Worm (Caenorhabditis elegans): Measurements from ENCODE around the gene srv-28.

Gene srv-28

ce11 chrIV:6217503-6217902 lies 45.6 kb downstream of the srv-28 start:
- TF ChIP-seq unc-62 (GFP tag; optimal IDR thresholded peaks at IDR 0.05 in 1 of 2) (peak in 1 of 2 experiments; percentile 94), unc-62 (tag; optimal IDR thresholded peaks at IDR 0.05) (no peak), lin-29 (GFP tag; IDR thresholded peaks at IDR 0.05) (no peak)

- peak; percentile 73 for TF ChIP-seq pqm-1 (tag; optimal IDR thresholded peaks at IDR 0.05)
- no peak for TF ChIP-seq F37D6.2 (tag; optimal IDR thresholded peaks at IDR 0.05)
- no peak for TF ChIP-seq egl-27 (tag; optimal IDR thresholded peaks at IDR 0.05)
- TF ChIP-seq lin-1 (GFP tag; IDR thresholded peaks at IDR 0.05) = no peak
- TF ChIP-seq daf-16 (GFP tag; optimal IDR thresholded peaks at IDR 0.05) = no peak
- TF ChIP-seq daf-16 (tag; optimal IDR thresholded peaks at IDR 0.05) = peak; percentile 25
- TF ChIP-seq dve-1 (tag; optimal IDR thresholded peaks at IDR 0.05; ENCODE audit: insufficient read depth) = peak; percentile 1
- TF ChIP-seq ceh-28 (tag; optimal IDR thresholded peaks at IDR 0.05) = no peak
- TF ChIP-seq dmd-6 (GFP tag; IDR thresholded peaks at IDR 0.05) = peak; percentile 33; the same call in 1 of the 2 replicates
- TF ChIP-seq aly-2 (tag; optimal IDR thresholded peaks at IDR 0.05) = no peak
- peak; percentile 58 for TF ChIP-seq nhr-28 (tag; optimal IDR thresholded peaks at IDR 0.05)
- TF ChIP-seq hlh-11 (tag; optimal IDR thresholded peaks at IDR 0.05) = peak; percentile 0
Observed at ce11 chrIV:6217066-6217465, 46.1 kb downstream of the srv-28 start, which contains the start of gene C49A9.9. C49A9.9 (plus strand) TSS chrIV:6217372.

- TF ChIP-seq lin-1 (GFP tag; IDR thresholded peaks at IDR 0.05) (no peak), pqm-1 (tag; optimal IDR thresholded peaks at IDR 0.05) (peak; percentile 1), F44E2.7 (GFP tag; IDR thresholded peaks at IDR 0.05) (no peak), daf-16 (GFP tag; optimal IDR thresholded peaks at IDR 0.05) (no peak), daf-16 (tag; optimal IDR thresholded peaks at IDR 0.05) (peak; percentile 65), php-3 (GFP tag; IDR thresholded peaks at IDR 0.05) (peak; percentile 93), ZK546.5 (tag; optimal IDR thresholded peaks at IDR 0.05) (no peak), dve-1 (tag; optimal IDR thresholded peaks at IDR 0.05; ENCODE audit: insufficient read depth) (peak; percentile 5), nhr-28 (tag; optimal IDR thresholded peaks at IDR 0.05) (no peak), arid-1 (GFP tag; conservative IDR thresholded peaks at IDR 0.05) (no peak)
Observed at ce11 chrIV:6213403-6213802, 49.7 kb downstream of the srv-28 start, which contains the start of gene C49A9.5. C49A9.5 (plus strand) TSS chrIV:6213673.
